Fruit fly (Drosophila melanogaster): ENCODE results near the gene CG45079.

dm6 chr3R:17085029-17085807 is 39.1 kb upstream of the CG45079 start, which contains the start of gene GckIII:
- no peak for TF ChIP-seq CG15336 (GFP tag; IDR thresholded peaks at IDR 0.05)
- no peak for TF ChIP-seq Lpt (GFP tag; optimal IDR thresholded peaks at IDR 0.05)
- TF ChIP-seq dac (GFP tag; optimal IDR thresholded peaks at IDR 0.05) = no peak
- TF ChIP-seq achi (GFP tag; optimal IDR thresholded peaks at IDR 0.05) = no peak
- TF ChIP-seq topi (GFP tag; optimal IDR thresholded peaks at IDR 0.05) = no peak
